Worm (Caenorhabditis elegans) whole organism, young adult: Measurements from ENCODE around the gene F22E5.2.

Source experiments
- F22D6.2 ChIP-seq: sonication (generic microtip); optimal IDR thresholded peaks from 2 replicates; lab custom pipeline; 2016; ENCODE audit warnings: mild to moderate bottlenecking, missing genetic modification characterization, missing compliant biosample characterization
- F52B5.7 ChIP-seq: sonication (generic microtip); optimal IDR thresholded peaks from 2 replicates; lab custom pipeline; 2016; ENCODE audit warnings: mild to moderate bottlenecking, missing genetic modification characterization, missing compliant biosample characterization
- bed-2 ChIP-seq: fragments of 200-800 bp; sonication (Bioruptor generic); IDR thresholded peaks from 2 replicates; pipeline ENCODE4 v1.3.6; 2022; ENCODE audit warnings: missing genetic modification reagents, missing genetic modification characterization, missing compliant biosample characterization
- dpl-1 ChIP-seq: fragments of 150-350 bp; optimal IDR thresholded peaks from 2 replicates; lab custom pipeline; 2014; ENCODE audit warnings: missing biosample characterization, missing genetic modification reagents, missing genetic modification characterization
- pha-4 ChIP-seq: fragments of 150-350 bp; sonication (generic microtip); optimal IDR thresholded peaks from 2 replicates; lab custom pipeline; 2014; ENCODE audit warnings: missing biosample characterization, missing genetic modification reagents, missing genetic modification characterization
- sea-2 ChIP-seq: fragments of 200-800 bp; sonication (Bioruptor generic); IDR thresholded peaks from 2 replicates; pipeline ENCODE4 v1.3.6; 2022; ENCODE audit warnings: missing genetic modification characterization, missing compliant biosample characterization
- snpc-4 ChIP-seq, 5 experiments: fragments of 150-350 bp in 1 of 5; sonication (generic microtip) in 4 of 5; optimal IDR thresholded peaks; 2 replicates each; lab custom pipeline; 2014 to 2018; ENCODE audit warnings: missing genetic modification characterization in 5 of 5, missing biosample characterization in 3 of 5, antibody characterized with exemption in 2 of 5, mild to moderate bottlenecking in 2 of 5, missing compliant biosample characterization in 2 of 5, missing genotype in 2 of 5, moderate library complexity in 2 of 5, missing genetic modification reagents in 1 of 5
- unc-62 ChIP-seq: fragments of 150-350 bp; optimal IDR thresholded peaks from 2 replicates; lab custom pipeline; 2014; ENCODE audit warnings: missing biosample characterization, missing genetic modification reagents, missing genetic modification characterization

DNA sequence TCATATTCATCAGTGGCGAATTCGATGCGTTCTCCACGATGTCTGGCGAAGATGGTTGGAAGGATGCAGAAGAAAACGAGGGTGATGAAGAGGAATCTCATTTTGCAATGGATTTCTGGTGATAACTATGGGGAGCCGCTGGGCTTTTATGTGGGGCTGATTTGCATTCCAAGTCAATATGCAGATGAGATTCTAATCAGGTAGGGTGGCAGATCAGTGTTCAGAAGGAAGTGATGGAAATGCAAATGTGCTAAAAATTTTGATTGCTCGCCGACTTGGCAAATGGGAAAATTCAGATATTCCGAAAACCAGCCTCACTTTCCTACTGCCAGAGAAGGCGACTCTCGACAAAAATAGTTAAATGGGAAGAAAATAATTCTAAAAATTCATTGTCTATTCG is 24.9 kb downstream of the F22E5.2 start, which contains the start of gene nspf-3:
- no peak for TF ChIP-seq bed-2 (GFP tag; lab: Robert Waterston, UW)
- TF ChIP-seq pha-4 (tag; lab: Kevin White, UChicago), result no peak
- no peak for TF ChIP-seq unc-62
- TF ChIP-seq dpl-1 (GFP tag; lab: Kevin White, UChicago), result no peak
- no peak for TF ChIP-seq F22D6.2 (tag; lab: Kevin White, UChicago)
- no peak for TF ChIP-seq sea-2 (GFP tag; lab: Robert Waterston, UW)
- no peak for TF ChIP-seq snpc-4 (GFP tag; optimal IDR thresholded peaks at IDR 0.05; lab: Kevin White, UChicago)
- no peak for TF ChIP-seq snpc-4 (tag; optimal IDR thresholded peaks at IDR 0.05; lab: Kevin White, UChicago)
- TF ChIP-seq F52B5.7 (tag; lab: Kevin White, UChicago), result no peak
